Worm (Caenorhabditis elegans) whole organism, late embryonic: Measurements from ENCODE around the gene clc-7.

ENCODE experiments used
- F13H6.1 ChIP-seq: sonication (generic microtip); optimal IDR thresholded peaks from 2 replicates; lab custom pipeline; 2016; ENCODE audit warnings: missing genetic modification characterization, missing compliant biosample characterization
- K02D7.2 ChIP-seq: sonication (generic microtip); optimal IDR thresholded peaks from 2 replicates; lab custom pipeline; 2017; ENCODE audit warnings: mild to moderate bottlenecking, missing genetic modification characterization, missing compliant biosample characterization
- K09A11.1 ChIP-seq: sonication (generic microtip); optimal IDR thresholded peaks from 2 replicates; lab custom pipeline; 2017; ENCODE audit warnings: antibody characterized with exemption, mild to moderate bottlenecking, missing genetic modification characterization, missing compliant biosample characterization; ENCODE audit not compliant: insufficient read depth
- T23F11.4 ChIP-seq: fragments of 200-800 bp; sonication (Bioruptor generic); optimal IDR thresholded peaks from 2 replicates; lab custom pipeline; 2018; ENCODE audit warnings: mild to moderate bottlenecking, missing genetic modification characterization, missing compliant biosample characterization
- ahr-1 ChIP-seq: sonication (generic microtip); optimal IDR thresholded peaks from 2 replicates; lab custom pipeline; 2016; ENCODE audit warnings: missing genetic modification characterization, missing compliant biosample characterization
- ceh-18 ChIP-seq: sonication (generic microtip); optimal IDR thresholded peaks from 2 replicates; lab custom pipeline; 2016; ENCODE audit warnings: missing genetic modification characterization, missing compliant biosample characterization
- ceh-22 ChIP-seq: sonication (generic microtip); optimal IDR thresholded peaks from 2 replicates; lab custom pipeline; 2017; ENCODE audit warnings: missing biosample characterization, missing genetic modification characterization
- ceh-30 ChIP-seq: fragments of 150-350 bp; optimal IDR thresholded peaks from 2 replicates; lab custom pipeline; 2014; ENCODE audit warnings: missing biosample characterization, missing genetic modification characterization
- ceh-34 ChIP-seq: sonication (generic microtip); optimal IDR thresholded peaks from 2 replicates; lab custom pipeline; 2016; ENCODE audit warnings: mild to moderate bottlenecking, missing genetic modification characterization, missing compliant biosample characterization
- ceh-48 ChIP-seq: sonication (generic microtip); optimal IDR thresholded peaks from 2 replicates; lab custom pipeline; 2016; ENCODE audit warnings: missing genetic modification characterization, inconsistent platforms, missing compliant biosample characterization
- ceh-9 ChIP-seq: sonication (generic microtip); optimal IDR thresholded peaks from 2 replicates; lab custom pipeline; 2016; ENCODE audit warnings: mild to moderate bottlenecking, missing genetic modification characterization, inconsistent platforms, missing compliant biosample characterization
- che-1 ChIP-seq: sonication (generic microtip); optimal IDR thresholded peaks from 2 replicates; lab custom pipeline; 2016; ENCODE audit warnings: mild to moderate bottlenecking, missing genetic modification characterization, missing compliant biosample characterization
- dmd-4 ChIP-seq: sonication (generic microtip); optimal IDR thresholded peaks from 2 replicates; lab custom pipeline; 2016; ENCODE audit warnings: borderline replicate concordance, missing genetic modification characterization, missing compliant biosample characterization
- dve-1 ChIP-seq: sonication (generic microtip); optimal IDR thresholded peaks from 2 replicates; lab custom pipeline; 2017; ENCODE audit warnings: antibody characterized with exemption, mild to moderate bottlenecking, missing genetic modification characterization, missing compliant biosample characterization
- elt-2 ChIP-seq: sonication (generic microtip); optimal IDR thresholded peaks from 2 replicates; lab custom pipeline; 2016; ENCODE audit warnings: missing genetic modification reagents, missing genetic modification characterization, missing compliant biosample characterization
- elt-4 ChIP-seq: sonication (generic microtip); optimal IDR thresholded peaks from 2 replicates; lab custom pipeline; 2016; ENCODE audit warnings: missing genetic modification characterization, missing compliant biosample characterization
- ets-4 ChIP-seq: sonication (generic microtip); optimal IDR thresholded peaks from 2 replicates; lab custom pipeline; 2016; ENCODE audit warnings: missing genetic modification characterization, missing compliant biosample characterization
- eyg-1 ChIP-seq: sonication (generic microtip); optimal IDR thresholded peaks from 2 replicates; lab custom pipeline; 2016; ENCODE audit warnings: missing genotype, missing genetic modification characterization, missing compliant biosample characterization
- fax-1 ChIP-seq: sonication (generic microtip); optimal IDR thresholded peaks from 2 replicates; lab custom pipeline; 2016; ENCODE audit warnings: missing genotype, missing genetic modification characterization, missing compliant biosample characterization
- fkh-10 ChIP-seq: fragments of 150-350 bp; optimal IDR thresholded peaks from 2 replicates; lab custom pipeline; 2014; ENCODE audit warnings: missing biosample characterization, missing genetic modification reagents, missing genetic modification characterization
- gmeb-2 ChIP-seq: sonication (generic microtip); optimal IDR thresholded peaks from 2 replicates; lab custom pipeline; 2016; ENCODE audit warnings: missing genetic modification characterization, inconsistent platforms, missing compliant biosample characterization
- hlh-30 ChIP-seq: sonication (generic microtip); optimal IDR thresholded peaks from 2 replicates; lab custom pipeline; 2017; ENCODE audit warnings: antibody characterized with exemption, missing genetic modification characterization, missing compliant biosample characterization; ENCODE audit not compliant: insufficient read depth
- hlh-6 ChIP-seq: sonication (generic microtip); optimal IDR thresholded peaks from 2 replicates; lab custom pipeline; 2016; ENCODE audit warnings: missing genotype, missing genetic modification characterization, missing compliant biosample characterization
- hlh-8 ChIP-seq: sonication (generic microtip); optimal IDR thresholded peaks from 2 replicates; lab custom pipeline; 2016; ENCODE audit warnings: missing genotype, missing genetic modification characterization, missing compliant biosample characterization
- lin-11 ChIP-seq: fragments of 200-800 bp; sonication (Bioruptor generic); optimal IDR thresholded peaks from 2 replicates; lab custom pipeline; 2018; ENCODE audit warnings: mild to moderate bottlenecking, missing genetic modification characterization, missing compliant biosample characterization
- mec-3 ChIP-seq: sonication (generic microtip); optimal IDR thresholded peaks from 2 replicates; lab custom pipeline; 2016; ENCODE audit warnings: borderline replicate concordance, missing genetic modification characterization, missing compliant biosample characterization
- nhr-11 ChIP-seq: fragments of 150-350 bp; optimal IDR thresholded peaks from 2 replicates; lab custom pipeline; 2014; ENCODE audit warnings: missing biosample characterization, missing genetic modification characterization
- nhr-232 ChIP-seq: sonication (generic microtip); optimal IDR thresholded peaks from 2 replicates; lab custom pipeline; 2016; ENCODE audit warnings: missing genetic modification characterization, missing compliant biosample characterization
- npax-4 ChIP-seq: sonication (generic microtip); optimal IDR thresholded peaks from 2 replicates; lab custom pipeline; 2016; ENCODE audit warnings: missing genetic modification characterization, missing compliant biosample characterization
- odd-2 ChIP-seq: sonication (generic microtip); optimal IDR thresholded peaks from 2 replicates; lab custom pipeline; 2017; ENCODE audit warnings: antibody characterized with exemption, mild to moderate bottlenecking, missing genetic modification characterization, missing compliant biosample characterization
- pag-3 ChIP-seq: sonication (generic microtip); optimal IDR thresholded peaks from 2 replicates; lab custom pipeline; 2016; ENCODE audit warnings: missing compliant biosample characterization, missing genetic modification characterization, borderline replicate concordance
- pat-9 ChIP-seq: fragments of 200-800 bp; sonication (Bioruptor generic); optimal IDR thresholded peaks from 2 replicates; lab custom pipeline; 2018; ENCODE audit warnings: mild to moderate bottlenecking, missing genetic modification characterization, moderate library complexity, missing compliant biosample characterization
- pha-4 ChIP-seq: fragments of 150-350 bp; optimal IDR thresholded peaks from 2 replicates; lab custom pipeline; 2018; ENCODE audit warnings: missing biosample characterization, missing genetic modification reagents, missing genetic modification characterization
- pqm-1 ChIP-seq: sonication (generic microtip); optimal IDR thresholded peaks from 2 replicates; lab custom pipeline; 2016; ENCODE audit warnings: missing genetic modification characterization, missing compliant biosample characterization
- pros-1 ChIP-seq: fragments of 150-350 bp; optimal IDR thresholded peaks from 2 replicates; lab custom pipeline; 2014; ENCODE audit warnings: missing biosample characterization, missing genetic modification reagents, missing genetic modification characterization
- ref-2 ChIP-seq: sonication (generic microtip); optimal IDR thresholded peaks from 2 replicates; lab custom pipeline; 2016; ENCODE audit warnings: missing genetic modification characterization, missing compliant biosample characterization
- rnt-1 ChIP-seq: sonication (generic microtip); optimal IDR thresholded peaks from 2 replicates; lab custom pipeline; 2016; ENCODE audit warnings: missing genetic modification characterization, missing compliant biosample characterization
- sdc-2 ChIP-seq: sonication (generic microtip); optimal IDR thresholded peaks from 2 replicates; lab custom pipeline; 2016; ENCODE audit warnings: missing genotype, missing genetic modification characterization, missing compliant biosample characterization
- sox-2 ChIP-seq: fragments of 200-800 bp; sonication (Bioruptor generic); IDR thresholded peaks from 2 replicates; pipeline ENCODE4 v1.3.6; 2022; ENCODE audit warnings: missing genetic modification reagents, missing genetic modification characterization, missing compliant biosample characterization
- sox-4 ChIP-seq: sonication (generic microtip); optimal IDR thresholded peaks from 2 replicates; lab custom pipeline; 2017; ENCODE audit warnings: mild to moderate bottlenecking, missing genetic modification characterization, inconsistent platforms, missing compliant biosample characterization
- syd-9 ChIP-seq: sonication (generic microtip); optimal IDR thresholded peaks from 2 replicates; lab custom pipeline; 2016; ENCODE audit warnings: mild to moderate bottlenecking, missing genetic modification characterization, moderate library complexity, missing compliant biosample characterization
- tbx-2 ChIP-seq: sonication (generic microtip); optimal IDR thresholded peaks from 2 replicates; lab custom pipeline; 2016; ENCODE audit warnings: missing genetic modification characterization, missing compliant biosample characterization
- ttx-3 ChIP-seq: sonication (generic microtip); optimal IDR thresholded peaks from 2 replicates; lab custom pipeline; 2016; ENCODE audit warnings: missing genetic modification reagents, missing genetic modification characterization, missing compliant biosample characterization
- unc-42 ChIP-seq: sonication (generic microtip); optimal IDR thresholded peaks from 2 replicates; lab custom pipeline; 2016; ENCODE audit warnings: missing genotype, missing genetic modification characterization, missing compliant biosample characterization
- unc-55 ChIP-seq: sonication (generic microtip); optimal IDR thresholded peaks from 2 replicates; lab custom pipeline; 2017; ENCODE audit warnings: missing biosample characterization, missing genetic modification reagents, missing genetic modification characterization
- unc-86 ChIP-seq: sonication (generic microtip); optimal IDR thresholded peaks from 2 replicates; lab custom pipeline; 2016; ENCODE audit warnings: missing genetic modification characterization, missing compliant biosample characterization
- zip-5 ChIP-seq: sonication (generic microtip); optimal IDR thresholded peaks from 2 replicates; lab custom pipeline; 2016; ENCODE audit warnings: missing genetic modification characterization, missing compliant biosample characterization

The clc-7 gene

ce11 chrX:5075538-5075937, 7.6 kb downstream of the clc-7 start:
- no peak for TF ChIP-seq F13H6.1 (tag; lab: Kevin White, UChicago)
- no peak for TF ChIP-seq sox-2 (GFP tag; lab: Robert Waterston, UW)
- TF ChIP-seq pag-3 (tag; lab: Kevin White, UChicago): no peak
- TF ChIP-seq nhr-232 (tag; lab: Kevin White, UChicago): no peak
- no peak for TF ChIP-seq sdc-2 (tag; lab: Kevin White, UChicago)
- no peak for TF ChIP-seq dmd-4 (tag; lab: Kevin White, UChicago)
- TF ChIP-seq unc-42 (tag; lab: Kevin White, UChicago): no peak
- no peak for TF ChIP-seq ets-4 (tag; lab: Kevin White, UChicago)
- no peak for TF ChIP-seq zip-5 (tag; lab: Kevin White, UChicago)
- TF ChIP-seq, all 69 proteins: peak for 0

- no peak for TF ChIP-seq eyg-1 (tag; lab: Kevin White, UChicago)
- TF ChIP-seq hlh-8 (tag; lab: Kevin White, UChicago): no peak
- no peak for TF ChIP-seq sox-4 (tag; lab: Kevin White, UChicago)
- TF ChIP-seq gmeb-2 (tag; lab: Kevin White, UChicago): no peak
- TF ChIP-seq mec-3 (tag; lab: Kevin White, UChicago): no peak
- no peak for TF ChIP-seq ahr-1
- TF ChIP-seq tbx-2: peak; percentile 27
- no peak for TF ChIP-seq fkh-10 (GFP tag; lab: Kevin White, UChicago)
- no peak for TF ChIP-seq fax-1 (tag; lab: Kevin White, UChicago)
- no peak for TF ChIP-seq nhr-232 (tag; lab: Kevin White, UChicago)
- peak; percentile 13 for TF ChIP-seq elt-2 (tag; lab: Kevin White, UChicago)
- no peak for TF ChIP-seq pha-4 (tag; lab: Kevin White, UChicago)
- no peak for TF ChIP-seq ttx-3 (tag; lab: Kevin White, UChicago)
- TF ChIP-seq pros-1 (tag; lab: Kevin White, UChicago): no peak
- no peak for TF ChIP-seq ceh-48 (tag; lab: Kevin White, UChicago)
- TF ChIP-seq syd-9 (tag; lab: Kevin White, UChicago): no peak
- no peak for TF ChIP-seq nhr-11 (tag; lab: Kevin White, UChicago)
- TF ChIP-seq T23F11.4 (GFP tag; lab: Kevin White, UChicago): no peak
- TF ChIP-seq zip-5 (tag; lab: Kevin White, UChicago): no peak
- TF ChIP-seq unc-42 (tag; lab: Kevin White, UChicago): no peak
- TF ChIP-seq elt-4 (tag; lab: Kevin White, UChicago): no peak
- no peak for TF ChIP-seq ceh-22
- TF ChIP-seq dve-1 (tag; lab: Kevin White, UChicago): no peak
- peak; percentile 43 for TF ChIP-seq ref-2 (tag; lab: Kevin White, UChicago)
- TF ChIP-seq unc-86 (tag; lab: Kevin White, UChicago): no peak
- TF ChIP-seq ceh-9 (tag; lab: Kevin White, UChicago): no peak
- no peak for TF ChIP-seq che-1 (tag; lab: Kevin White, UChicago)
- peak; percentile 8 for TF ChIP-seq ceh-18
- no peak for TF ChIP-seq K02D7.2 (tag; lab: Kevin White, UChicago)
- no peak for TF ChIP-seq pat-9
- peak; percentile 43 for TF ChIP-seq pqm-1
- no peak for TF ChIP-seq ceh-34 (tag; lab: Kevin White, UChicago)
- no peak for TF ChIP-seq pag-3 (tag; lab: Kevin White, UChicago)
- TF ChIP-seq unc-55 (GFP tag; lab: Kevin White, UChicago): no peak
- peak; percentile 42 for TF ChIP-seq sdc-2 (tag; lab: Kevin White, UChicago)
- no peak for TF ChIP-seq ceh-30 (tag; lab: Kevin White, UChicago)
- peak; percentile 71 for TF ChIP-seq hlh-6 (tag; lab: Kevin White, UChicago)
- peak; percentile 6 for TF ChIP-seq dmd-4 (tag; lab: Kevin White, UChicago)
- TF ChIP-seq K09A11.1 (tag; lab: Kevin White, UChicago): no peak
- TF ChIP-seq hlh-30 (tag; lab: Kevin White, UChicago): no peak
- TF ChIP-seq npax-4 (tag; lab: Kevin White, UChicago): no peak
- TF ChIP-seq sox-2 (GFP tag; lab: Robert Waterston, UW): no peak
- TF ChIP-seq lin-11 (tag; lab: Kevin White, UChicago): no peak
- no peak for TF ChIP-seq rnt-1 (tag; lab: Kevin White, UChicago)
- no peak for TF ChIP-seq ets-4 (tag; lab: Kevin White, UChicago)
- no peak for TF ChIP-seq odd-2 (tag; lab: Kevin White, UChicago)
Observed at ce11 chrX:5077696-5078343, 9.9 kb downstream of the clc-7 start, which contains the start of gene cal-5. cal-5 (minus strand) TSS chrX:5077961.
